Fruit fly (Drosophila melanogaster) whole organism, embryonic: Measurements from ENCODE around the gene Atg2.

Source experiments
- Asciz ChIP-seq: fragments of 200-800 bp; sonication (Bioruptor generic); optimal IDR thresholded peaks from 2 replicates; lab custom pipeline; 2017; ENCODE audit warnings: missing biosample characterization, mild to moderate bottlenecking, missing genetic modification characterization, missing genetic modification reagents
- BEAF-32 ChIP-seq: fragments of 200-800 bp; sonication (Bioruptor generic); optimal IDR thresholded peaks from 3 replicates; lab custom pipeline; 2017; ENCODE audit warnings: missing biosample characterization, missing genetic modification characterization, mild to moderate bottlenecking, moderate library complexity, missing genetic modification reagents
- Bteb2 ChIP-seq: fragments of 200-800 bp; sonication (Bioruptor generic); optimal IDR thresholded peaks from 2 replicates; lab custom pipeline; 2016; ENCODE audit warnings: missing biosample characterization, missing genetic modification characterization
- CG10147 ChIP-seq: fragments of 200-800 bp; sonication (Bioruptor generic); optimal IDR thresholded peaks from 2 replicates; lab custom pipeline; 2019; ENCODE audit warnings: missing biosample characterization, mild to moderate bottlenecking, missing genetic modification characterization, moderate library complexity
- CG10267 ChIP-seq: fragments of 200-800 bp; sonication (Bioruptor generic); optimal IDR thresholded peaks from 2 replicates; lab custom pipeline; 2018; ENCODE audit warnings: missing biosample characterization, mild to moderate bottlenecking, missing genetic modification characterization, moderate library complexity
- CG10959 ChIP-seq: fragments of 200-800 bp; sonication (Bioruptor generic); IDR thresholded peaks from 2 replicates; pipeline ENCODE4 v1.3.6; 2022; ENCODE audit warnings: missing biosample characterization, missing genetic modification characterization
- CG11696 ChIP-seq: fragments of 200-800 bp; sonication (Bioruptor generic); IDR thresholded peaks from 2 replicates; pipeline ENCODE4 v1.3.6; 2022; ENCODE audit warnings: missing biosample characterization, missing genetic modification characterization
- CG13894 ChIP-seq: fragments of 200-800 bp; sonication (Bioruptor generic); optimal IDR thresholded peaks from 3 replicates; lab custom pipeline; 2018; ENCODE audit warnings: missing biosample characterization, mild to moderate bottlenecking, missing genetic modification characterization, moderate library complexity
- CG15073 ChIP-seq: fragments of 200-800 bp; sonication (Bioruptor generic); optimal IDR thresholded peaks from 2 replicates; lab custom pipeline; 2016; ENCODE audit warnings: missing biosample characterization, missing genetic modification characterization
- CG17829 ChIP-seq: fragments of 200-800 bp; optimal IDR thresholded peaks from 2 replicates; lab custom pipeline; 2019; ENCODE audit warnings: missing biosample characterization, mild to moderate bottlenecking, missing genetic modification characterization, moderate library complexity
- CG2712 ChIP-seq: fragments of 200-800 bp; optimal IDR thresholded peaks from 3 replicates; lab custom pipeline; 2019; ENCODE audit warnings: missing biosample characterization, mild to moderate bottlenecking, missing genetic modification characterization, moderate library complexity
- CG31441 ChIP-seq: fragments of 200-800 bp; sonication (Bioruptor generic); IDR thresholded peaks from 2 replicates; pipeline ENCODE4 v1.3.6; 2022; ENCODE audit warnings: missing biosample characterization, missing genetic modification characterization
- CG32532 ChIP-seq: fragments of 200-800 bp; sonication (Bioruptor generic); IDR thresholded peaks from 2 replicates; pipeline ENCODE4 v1.3.6; 2022; ENCODE audit warnings: missing biosample characterization, missing genetic modification characterization
- CG3847 ChIP-seq: fragments of 200-800 bp; sonication (Bioruptor generic); IDR thresholded peaks from 2 replicates; pipeline ENCODE4 v1.3.6; 2022; ENCODE audit warnings: missing biosample characterization, missing genetic modification characterization
- CG42726 ChIP-seq: fragments of 200-800 bp; sonication (Bioruptor generic); IDR thresholded peaks from 2 replicates; pipeline ENCODE4 v1.3.6; 2022; ENCODE audit warnings: missing biosample characterization, missing genetic modification characterization; ENCODE audit not compliant: partially characterized antibody
- CG4707 ChIP-seq: fragments of 200-800 bp; sonication (Bioruptor generic); optimal IDR thresholded peaks from 2 replicates; lab custom pipeline; 2018; ENCODE audit warnings: missing biosample characterization, mild to moderate bottlenecking, missing genetic modification characterization, moderate library complexity
- CG7372 ChIP-seq: fragments of 200-800 bp; sonication (Bioruptor generic); IDR thresholded peaks from 2 replicates; pipeline ENCODE4 v1.3.6; 2022; ENCODE audit warnings: missing biosample characterization, missing genetic modification characterization
- CG9437 ChIP-seq: fragments of 200-800 bp; sonication (Bioruptor generic); optimal IDR thresholded peaks from 2 replicates; lab custom pipeline; 2018; ENCODE audit warnings: missing biosample characterization, mild to moderate bottlenecking, missing genetic modification characterization
- CG9727 ChIP-seq: fragments of 200-800 bp; sonication (Bioruptor generic); optimal IDR thresholded peaks from 3 replicates; lab custom pipeline; 2017; ENCODE audit warnings: missing biosample characterization, mild to moderate bottlenecking, missing genetic modification characterization
- Drgx ChIP-seq: fragments of 200-800 bp; sonication (Bioruptor generic); IDR thresholded peaks from 2 replicates; pipeline ENCODE4 v1.3.6; 2022; ENCODE audit warnings: missing biosample characterization, missing genetic modification characterization
- HLHmδ ChIP-seq: fragments of 200-800 bp; sonication (Bioruptor generic); optimal IDR thresholded peaks from 2 replicates; lab custom pipeline; 2018; ENCODE audit warnings: missing biosample characterization, mild to moderate bottlenecking, missing genetic modification characterization, moderate library complexity
- Hr78 ChIP-seq, 2 experiments: fragments of 200-800 bp in 1 of 2; fragments of >200 bp in 1 of 2; sonication (Bioruptor generic) in 1 of 2; optimal IDR thresholded peaks; 2 replicates each; lab custom pipeline; 2017 to 2019; ENCODE audit warnings: missing biosample characterization in 2 of 2, missing genetic modification characterization in 2 of 2, mild to moderate bottlenecking in 1 of 2, moderate library complexity in 1 of 2
- Lhr ChIP-seq: fragments of 200-800 bp; sonication (Bioruptor generic); optimal IDR thresholded peaks from 3 replicates; lab custom pipeline; 2017; ENCODE audit warnings: mild to moderate bottlenecking, missing biosample characterization, missing genetic modification reagents, missing genetic modification characterization
- Meics ChIP-seq: fragments of 200-800 bp; sonication (Bioruptor generic); optimal IDR thresholded peaks from 2 replicates; lab custom pipeline; 2017; ENCODE audit warnings: missing biosample characterization, mild to moderate bottlenecking, missing genetic modification characterization
- Nf-YC ChIP-seq: fragments of 200-800 bp; optimal IDR thresholded peaks from 3 replicates; lab custom pipeline; 2019; ENCODE audit warnings: missing biosample characterization, mild to moderate bottlenecking, missing genetic modification characterization, moderate library complexity
- YL-1 ChIP-seq: fragments of 200-800 bp; sonication (Bioruptor generic); optimal IDR thresholded peaks from 3 replicates; lab custom pipeline; 2017; ENCODE audit warnings: missing biosample characterization, mild to moderate bottlenecking, missing genetic modification characterization
- ase ChIP-seq: fragments of 200-800 bp; sonication (Bioruptor generic); IDR thresholded peaks from 3 replicates; pipeline ENCODE4 v1.3.6; 2022; ENCODE audit warnings: missing biosample characterization, missing genetic modification characterization
- crol ChIP-seq: fragments of 200-800 bp; sonication (Bioruptor generic); IDR thresholded peaks from 2 replicates; pipeline ENCODE4 v1.3.6; 2022; ENCODE audit warnings: missing biosample characterization, missing genetic modification characterization
- dati ChIP-seq: fragments of 200-800 bp; sonication (Bioruptor generic); IDR thresholded peaks from 2 replicates; pipeline ENCODE4 v1.3.6; 2022; ENCODE audit warnings: missing biosample characterization, missing genetic modification characterization
- dmrt99B ChIP-seq: fragments of 200-800 bp; sonication (Bioruptor generic); optimal IDR thresholded peaks from 2 replicates; lab custom pipeline; 2018; ENCODE audit warnings: missing biosample characterization, mild to moderate bottlenecking, missing genetic modification characterization, moderate library complexity
- fru ChIP-seq: fragments of >200 bp; optimal IDR thresholded peaks from 2 replicates; lab custom pipeline; 2017
- ftz-f1 ChIP-seq: fragments of 200-800 bp; sonication (Bioruptor generic); optimal IDR thresholded peaks from 2 replicates; lab custom pipeline; 2016; ENCODE audit warnings: missing biosample characterization, missing genetic modification characterization
- gce ChIP-seq: fragments of 200-800 bp; sonication (Bioruptor generic); IDR thresholded peaks from 3 replicates; pipeline ENCODE4 v1.3.6; 2022; ENCODE audit warnings: missing biosample characterization, missing genetic modification characterization
- grau ChIP-seq: fragments of 200-800 bp; optimal IDR thresholded peaks from 3 replicates; lab custom pipeline; 2019; ENCODE audit warnings: missing biosample characterization, mild to moderate bottlenecking, missing genetic modification characterization, moderate library complexity
- hb ChIP-seq: fragments of 200-800 bp; sonication (Bioruptor generic); IDR thresholded peaks from 3 replicates; pipeline ENCODE4 v1.3.6; 2022; ENCODE audit warnings: missing biosample characterization, missing genetic modification characterization; ENCODE audit not compliant: partially characterized antibody
- hth ChIP-seq: fragments of >200 bp; optimal IDR thresholded peaks from 2 replicates; lab custom pipeline; 2017; ENCODE audit warnings: inconsistent platforms
- kay ChIP-seq: fragments of 200-800 bp; sonication (Bioruptor generic); optimal IDR thresholded peaks from 2 replicates; lab custom pipeline; 2016; ENCODE audit warnings: missing biosample characterization, missing genetic modification characterization
- knrl ChIP-seq: fragments of 200-800 bp; sonication (Bioruptor generic); IDR thresholded peaks from 3 replicates; pipeline ENCODE4 v1.3.6; 2022; ENCODE audit warnings: missing biosample characterization, missing genetic modification characterization; ENCODE audit not compliant: partially characterized antibody
- nau ChIP-seq: fragments of 200-800 bp; sonication (Bioruptor generic); optimal IDR thresholded peaks from 3 replicates; lab custom pipeline; 2017; ENCODE audit warnings: missing biosample characterization, mild to moderate bottlenecking, missing genetic modification characterization, missing genetic modification reagents
- nom ChIP-seq: fragments of 200-800 bp; sonication (Bioruptor generic); optimal IDR thresholded peaks from 2 replicates; lab custom pipeline; 2017; ENCODE audit warnings: missing biosample characterization, missing genetic modification characterization, mild to moderate bottlenecking, moderate library complexity, missing genetic modification reagents
- onecut ChIP-seq: fragments of 200-800 bp; sonication (Bioruptor generic); IDR thresholded peaks from 2 replicates; pipeline ENCODE4 v1.3.6; 2022; ENCODE audit warnings: missing biosample characterization, missing genetic modification characterization
- row ChIP-seq: fragments of 200-800 bp; sonication (Bioruptor generic); IDR thresholded peaks from 3 replicates; pipeline ENCODE4 v1.3.6; 2022; ENCODE audit warnings: missing biosample characterization, missing genetic modification characterization
- seq ChIP-seq: fragments of 200-800 bp; sonication (Bioruptor generic); IDR thresholded peaks from 2 replicates; pipeline ENCODE4 v1.3.6; 2022; ENCODE audit warnings: missing biosample characterization, missing genetic modification characterization
- sima ChIP-seq: fragments of 200-800 bp; sonication (Bioruptor generic); optimal IDR thresholded peaks from 2 replicates; lab custom pipeline; 2016; ENCODE audit warnings: missing biosample characterization, missing genetic modification characterization
- slbo ChIP-seq: fragments of 200-800 bp; sonication (Bioruptor generic); IDR thresholded peaks from 2 replicates; pipeline ENCODE4 v1.3.6; 2022; ENCODE audit warnings: missing biosample characterization, missing genetic modification characterization
- slp2 ChIP-seq: fragments of 200-800 bp; sonication (Bioruptor generic); optimal IDR thresholded peaks from 2 replicates; lab custom pipeline; 2016; ENCODE audit warnings: missing biosample characterization, missing genetic modification characterization
- sob ChIP-seq: fragments of 200-800 bp; sonication (Bioruptor generic); IDR thresholded peaks from 2 replicates; pipeline ENCODE4 v1.3.6; 2022; ENCODE audit warnings: missing biosample characterization, missing genetic modification characterization
- sr ChIP-seq: fragments of 200-800 bp; sonication (Bioruptor generic); IDR thresholded peaks from 3 replicates; pipeline ENCODE4 v1.3.6; 2022; ENCODE audit warnings: missing biosample characterization, missing genetic modification characterization
- sug ChIP-seq: fragments of 200-800 bp; optimal IDR thresholded peaks from 2 replicates; lab custom pipeline; 2019; ENCODE audit warnings: missing biosample characterization, mild to moderate bottlenecking, missing genetic modification characterization, moderate library complexity
- vfl ChIP-seq: fragments of 200-800 bp; sonication (Bioruptor generic); optimal IDR thresholded peaks from 2 replicates; lab custom pipeline; 2016; ENCODE audit warnings: missing biosample characterization, missing genetic modification characterization
- yki ChIP-seq: fragments of >200 bp; optimal IDR thresholded peaks from 3 replicates; lab custom pipeline; 2018

Gene Atg2

dm6 chr3L:2799110-2799618 lies 25.0 kb downstream of the Atg2 start (continued):
- TF ChIP-seq CG42726 (no peak), CG10147 (GFP tag; lab: Kevin White, UChicago) (peak; percentile 53), Drgx (GFP tag; lab: Robert Waterston, UW) (peak; percentile 70), CG7372 (GFP tag; lab: Robert Waterston, UW) (no peak), sob (peak; percentile 11), CG9437 (GFP tag; lab: Kevin White, UChicago) (peak; percentile 26), CG11696 (peak; percentile 33; the same call in 1 of the 2 replicates), yki (lab: Kevin White, UChicago) (no peak), CG13894 (tag; lab: Kevin White, UChicago) (peak; percentile 61), CG17829 (tag; lab: Kevin White, UChicago) (peak; percentile 28), CG3847 (GFP tag; lab: Robert Waterston, UW) (no peak), HLHmδ (GFP tag; lab: Kevin White, UChicago) (peak; percentile 26), onecut (peak; percentile 4; the same call in 1 of the 2 replicates), sug (peak; percentile 89), CG32532 (GFP tag; lab: Robert Waterston, UW) (peak; percentile 54; the same call in 1 of the 2 replicates), hth (no peak), YL-1 (peak; percentile 22), nom (GFP tag; lab: Kevin White, UChicago) (peak; percentile 88), hb (no peak), dati (GFP tag; lab: Robert Waterston, UW) (no peak), dmrt99B (tag; lab: Kevin White, UChicago) (peak; percentile 71), Asciz (GFP tag; lab: Kevin White, UChicago) (peak; percentile 62), fru (no peak), CG10959 (GFP tag; lab: Robert Waterston, UW) (no peak), Bteb2 (GFP tag; lab: Kevin White, UChicago) (no peak), kay (no peak), CG4707 (GFP tag; lab: Kevin White, UChicago) (peak; percentile 71), ase (GFP tag; lab: Robert Waterston, UW) (no peak), crol (GFP tag; lab: Robert Waterston, UW) (peak; percentile 84), vfl (GFP tag; lab: Kevin White, UChicago) (no peak), knrl (GFP tag; lab: Robert Waterston, UW) (no peak), ftz-f1 (GFP tag; lab: Kevin White, UChicago) (peak; percentile 78), Nf-YC (peak; percentile 43), gce (GFP tag; lab: Robert Waterston, UW) (peak; percentile 47; the same call in 1 of the 3 replicates), Hr78 (GFP tag; optimal IDR thresholded peaks at IDR 0.05; lab: Kevin White, UChicago) (peak in 1 of 2 experiments; percentile 11), sima (GFP tag; lab: Kevin White, UChicago) (no peak), slbo (GFP tag; lab: Robert Waterston, UW) (peak; percentile 22; the same call in 1 of the 2 replicates), grau (tag; lab: Kevin White, UChicago) (peak; percentile 61), CG2712 (tag; lab: Kevin White, UChicago) (peak; percentile 38), CG10267 (tag; lab: Kevin White, UChicago) (peak; percentile 2), seq (0 out of 2 replicates have a peak, but pooled peaks have one; percentile 13), BEAF-32 (GFP tag; lab: Kevin White, UChicago) (no peak), row (GFP tag; lab: Robert Waterston, UW) (peak; percentile 59), Lhr (GFP tag; lab: Kevin White, UChicago) (no peak), CG9727 (GFP tag; lab: Kevin White, UChicago) (peak; percentile 72), sr (GFP tag; lab: Robert Waterston, UW) (peak; percentile 2; the same call in 1 of the 3 replicates), nau (GFP tag; lab: Kevin White, UChicago) (peak; percentile 57), slp2 (GFP tag; lab: Kevin White, UChicago) (no peak), CG31441 (GFP tag; lab: Robert Waterston, UW) (0 out of 2 replicates have a peak, but pooled peaks have one; percentile 13), Meics (peak; percentile 68), CG15073 (GFP tag; lab: Kevin White, UChicago) (no peak)
